Fruit fly (Drosophila melanogaster): Measurements from ENCODE around the gene mtgo.
A peak's percentile ranks its signal among the peaks of the same experiment; 100 is the strongest.

The mtgo gene

DNA sequence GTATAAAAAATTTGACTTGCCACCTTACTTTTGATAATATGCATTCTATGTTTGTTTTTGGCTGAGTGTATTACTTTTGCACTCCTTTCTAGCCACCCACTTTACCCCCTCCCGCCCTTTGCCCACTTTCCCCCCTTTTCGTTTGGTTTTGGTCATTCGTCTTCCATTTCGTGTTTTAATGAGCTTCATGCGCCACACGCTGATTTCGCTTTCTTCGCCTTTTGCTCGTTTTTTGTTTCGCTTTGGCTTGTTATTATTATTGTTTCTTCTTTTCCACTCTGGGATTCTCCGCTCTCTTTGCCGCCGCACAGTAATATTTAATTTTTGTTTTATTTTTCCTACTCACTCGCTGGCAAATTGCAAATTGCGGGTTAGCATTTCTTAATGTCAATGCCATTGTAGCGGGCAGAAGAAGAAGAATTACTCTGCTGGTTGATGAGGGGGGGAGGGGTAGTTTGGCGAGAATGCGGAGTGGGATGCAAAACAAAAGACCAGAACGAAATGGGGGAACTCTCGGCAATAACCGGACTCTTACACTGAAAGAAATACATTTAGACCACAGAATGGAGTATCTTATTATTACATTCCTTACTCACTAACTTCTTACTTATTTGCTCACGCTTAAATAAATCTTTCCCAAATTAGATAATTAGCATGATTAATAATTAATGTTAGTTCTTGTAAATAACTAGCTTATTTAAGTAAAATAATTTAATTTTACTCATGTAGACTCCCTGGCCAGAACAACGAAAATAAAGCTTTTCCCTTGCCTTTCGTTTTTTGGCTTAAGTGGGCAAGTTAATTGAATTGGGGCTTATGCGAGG lies 100.9 kb downstream of the mtgo start:
- TF ChIP-seq CG3847 (GFP tag; IDR thresholded peaks at IDR 0.05), result 0 out of 2 replicates have a peak, but pooled peaks have one; percentile 10
- no peak for TF ChIP-seq nerfin-2 (GFP tag; IDR thresholded peaks at IDR 0.05; ENCODE audit: partially characterized antibody)
- TF ChIP-seq CG13424 (tag; optimal IDR thresholded peaks at IDR 0.05), result peak; percentile 10
- TF ChIP-seq Lpt (GFP tag; optimal IDR thresholded peaks at IDR 0.05), result no peak
- TF ChIP-seq chinmo (GFP tag; IDR thresholded peaks at IDR 0.05; ENCODE audit: partially characterized antibody), result 0 out of 4 replicates have a peak, but pooled peaks have one; percentile 11
- peak; percentile 43 for TF ChIP-seq CG2678 (tag; optimal IDR thresholded peaks at IDR 0.05)
- TF ChIP-seq E2f1 (GFP tag; IDR thresholded peaks at IDR 0.05), result 0 out of 2 replicates have a peak, but pooled peaks have one; percentile 20
- no peak for TF ChIP-seq Xrp1 (GFP tag; IDR thresholded peaks at IDR 0.05)
- TF ChIP-seq CG11504 (tag; optimal IDR thresholded peaks at IDR 0.05), result peak; percentile 43
- TF ChIP-seq CG18599 (GFP tag; optimal IDR thresholded peaks at IDR 0.05), result peak; percentile 29
- peak; percentile 23 for TF ChIP-seq Med (GFP tag)
- TF ChIP-seq Blimp-1 (GFP tag; optimal IDR thresholded peaks at IDR 0.05), result peak; percentile 46
- peak; percentile 56 for TF ChIP-seq crol (GFP tag; IDR thresholded peaks at IDR 0.05)
- TF ChIP-seq Sox102F (GFP tag; optimal IDR thresholded peaks at IDR 0.05), result peak; percentile 44
- TF ChIP-seq gem (tag; optimal IDR thresholded peaks at IDR 0.05), result peak; percentile 49
- no peak for TF ChIP-seq CG15601 (tag; optimal IDR thresholded peaks at IDR 0.05)
- peak; percentile 3 for TF ChIP-seq Deaf1 (tag; optimal IDR thresholded peaks at IDR 0.05)
- 0 out of 2 replicates have a peak, but pooled peaks have one; percentile 12 for TF ChIP-seq CG14014 (GFP tag; IDR thresholded peaks at IDR 0.05)
- TF ChIP-seq Ets65A (GFP tag), result peak; percentile 59
- no peak for TF ChIP-seq Ravus (GFP tag; IDR thresholded peaks at IDR 0.05)
- no peak for TF ChIP-seq CG4282 (GFP tag; optimal IDR thresholded peaks at IDR 0.05)

- TF ChIP-seq D (optimal IDR thresholded peaks at IDR 0.05) (no peak), D (GFP tag; optimal IDR thresholded peaks at IDR 0.05) (no peak), ham (GFP tag; IDR thresholded peaks at IDR 0.05) (no peak), Blimp-1 (GFP tag; optimal IDR thresholded peaks at IDR 0.05) (peak; percentile 44), chn (GFP tag; optimal IDR thresholded peaks at IDR 0.05) (no peak), so (GFP tag; IDR thresholded peaks at IDR 0.05) (no peak), Sin3A (optimal IDR thresholded peaks at IDR 0.05) (no peak), CG13123 (GFP tag; optimal IDR thresholded peaks at IDR 0.05) (no peak), Deaf1 (tag; optimal IDR thresholded peaks at IDR 0.05) (peak; percentile 24), CG15269 (tag; optimal IDR thresholded peaks at IDR 0.05) (peak; percentile 67), Rx (GFP tag; IDR thresholded peaks at IDR 0.05) (no peak), CG11456 (GFP tag; IDR thresholded peaks at IDR 0.05) (no peak), CG11560 (tag; IDR thresholded peaks at IDR 0.05) (no peak), CG3281 (GFP tag; optimal IDR thresholded peaks at IDR 0.05) (peak; percentile 66), CG1024 (GFP tag; IDR thresholded peaks at IDR 0.05) (no peak), CG10366 (GFP tag; IDR thresholded peaks at IDR 0.05) (peak; percentile 54), mirr (GFP tag; optimal IDR thresholded peaks at IDR 0.05) (no peak), Dp (GFP tag; optimal IDR thresholded peaks at IDR 0.05) (no peak), CG7839 (tag; optimal IDR thresholded peaks at IDR 0.05) (peak; percentile 67), CG3847 (GFP tag; IDR thresholded peaks at IDR 0.05) (peak; percentile 51), cwo (GFP tag; optimal IDR thresholded peaks at IDR 0.05) (peak; percentile 86), CG8478 (optimal IDR thresholded peaks at IDR 0.05) (no peak), Gug (GFP tag; IDR thresholded peaks at IDR 0.05) (no peak), ab (GFP tag; optimal IDR thresholded peaks at IDR 0.05) (no peak), yki (optimal IDR thresholded peaks at IDR 0.05) (no peak), CG10147 (GFP tag; optimal IDR thresholded peaks at IDR 0.05) (peak; percentile 68), CG10543 (GFP tag; optimal IDR thresholded peaks at IDR 0.05) (no peak), esg (GFP tag; conservative IDR thresholded peaks at IDR 0.05) (peak; percentile 23; the same call in 1 of the 2 replicates), CG13424 (tag; optimal IDR thresholded peaks at IDR 0.05) (peak; percentile 58), CG1603 (tag; optimal IDR thresholded peaks at IDR 0.05) (peak; percentile 21), lbe (GFP tag; optimal IDR thresholded peaks at IDR 0.05) (no peak), stc (GFP tag; IDR thresholded peaks at IDR 0.05) (no peak), eve (GFP tag; optimal IDR thresholded peaks at IDR 0.05) (peak in 1 of 2 experiments; percentile 70)
These were observed 103.0 kb downstream of the mtgo start for dm6 chr2L:16647773-16648172.

Data from whole organism, embryonic.